Fruit fly (Drosophila melanogaster) whole organism, embryonic: ENCODE measurements around the gene SMC5.

Experiments used
- Bgb ChIP-seq: fragments of 200-800 bp; sonication (Bioruptor generic); IDR thresholded peaks from 2 replicates; pipeline ENCODE4 v1.3.6; 2022; ENCODE audit warnings: missing biosample characterization, missing genetic modification characterization; ENCODE audit not compliant: partially characterized antibody
- CG10431 ChIP-seq: fragments of 200-800 bp; sonication (Bioruptor generic); optimal IDR thresholded peaks from 3 replicates; lab custom pipeline; 2018; ENCODE audit warnings: missing biosample characterization, mild to moderate bottlenecking, missing genetic modification characterization
- CG11456 ChIP-seq: fragments of 200-800 bp; sonication (Bioruptor generic); IDR thresholded peaks from 3 replicates; pipeline ENCODE4 v1.3.6; 2022; ENCODE audit warnings: missing biosample characterization, missing genetic modification characterization
- CG12155 ChIP-seq: fragments of 200-800 bp; sonication (Bioruptor generic); optimal IDR thresholded peaks from 3 replicates; lab custom pipeline; 2016; ENCODE audit warnings: missing biosample characterization, missing genetic modification characterization
- CG12659 ChIP-seq: fragments of 200-800 bp; sonication (Bioruptor generic); optimal IDR thresholded peaks from 3 replicates; lab custom pipeline; 2017; ENCODE audit warnings: mild to moderate bottlenecking, missing biosample characterization, missing genetic modification reagents, missing genetic modification characterization
- CG12942 ChIP-seq: fragments of 200-800 bp; sonication (Bioruptor generic); optimal IDR thresholded peaks from 3 replicates; lab custom pipeline; 2016; ENCODE audit warnings: missing biosample characterization, missing genetic modification characterization
- CG13287 ChIP-seq: fragments of 200-800 bp; sonication (Bioruptor generic); IDR thresholded peaks from 2 replicates; pipeline ENCODE4 v1.3.6; 2022; ENCODE audit warnings: missing biosample characterization, missing genetic modification characterization; ENCODE audit not compliant: partially characterized antibody
- CG14710 ChIP-seq: fragments of 200-800 bp; sonication (Bioruptor generic); optimal IDR thresholded peaks from 3 replicates; lab custom pipeline; 2019; ENCODE audit warnings: missing biosample characterization, mild to moderate bottlenecking, missing genetic modification characterization, moderate library complexity
- CG14965 ChIP-seq: fragments of 200-800 bp; sonication (Bioruptor generic); optimal IDR thresholded peaks from 2 replicates; lab custom pipeline; 2016; ENCODE audit warnings: missing biosample characterization, missing genetic modification characterization, borderline replicate concordance
- CG1529 ChIP-seq: fragments of 200-800 bp; sonication (Bioruptor generic); optimal IDR thresholded peaks from 3 replicates; lab custom pipeline; 2018; ENCODE audit warnings: missing biosample characterization, missing genetic modification characterization
- CG17361 ChIP-seq: fragments of 200-800 bp; sonication (Bioruptor generic); IDR thresholded peaks from 3 replicates; pipeline ENCODE4 v1.3.6; 2022; ENCODE audit warnings: missing biosample characterization, missing genetic modification characterization
- CG1832 ChIP-seq: fragments of 200-800 bp; sonication (Bioruptor generic); optimal IDR thresholded peaks from 2 replicates; lab custom pipeline; 2017; ENCODE audit warnings: missing biosample characterization, mild to moderate bottlenecking, missing genetic modification characterization, inconsistent platforms
- CG2120 ChIP-seq: fragments of 200-800 bp; sonication (Bioruptor generic); optimal IDR thresholded peaks from 3 replicates; lab custom pipeline; 2016; ENCODE audit warnings: missing biosample characterization, missing genetic modification characterization
- CG2875 ChIP-seq: fragments of 200-800 bp; sonication (Bioruptor generic); optimal IDR thresholded peaks from 2 replicates; lab custom pipeline; 2017; ENCODE audit warnings: missing biosample characterization, mild to moderate bottlenecking, missing genetic modification characterization, missing genetic modification reagents
- CG32532 ChIP-seq: fragments of 200-800 bp; sonication (Bioruptor generic); IDR thresholded peaks from 2 replicates; pipeline ENCODE4 v1.3.6; 2022; ENCODE audit warnings: missing biosample characterization, missing genetic modification characterization
- CG33213 ChIP-seq: fragments of 200-800 bp; sonication (Bioruptor generic); optimal IDR thresholded peaks from 3 replicates; lab custom pipeline; 2016; ENCODE audit warnings: missing biosample characterization, missing genetic modification characterization
- CG34224 ChIP-seq: fragments of 200-800 bp; sonication (Bioruptor generic); IDR thresholded peaks from 3 replicates; pipeline ENCODE4 v1.3.6; 2022; ENCODE audit warnings: missing biosample characterization, missing genetic modification characterization; ENCODE audit not compliant: partially characterized antibody
- CG3726 ChIP-seq: fragments of 200-800 bp; sonication (Bioruptor generic); IDR thresholded peaks from 3 replicates; pipeline ENCODE4, ENCODE4 v1.3.6; 2022; ENCODE audit warnings: missing biosample characterization, missing genetic modification characterization
- CG42726 ChIP-seq: fragments of 200-800 bp; sonication (Bioruptor generic); IDR thresholded peaks from 2 replicates; pipeline ENCODE4 v1.3.6; 2022; ENCODE audit warnings: missing biosample characterization, missing genetic modification characterization; ENCODE audit not compliant: partially characterized antibody
- CG4617 ChIP-seq: fragments of 200-800 bp; sonication (Bioruptor generic); optimal IDR thresholded peaks from 3 replicates; lab custom pipeline; 2016; ENCODE audit warnings: missing biosample characterization, missing genetic modification characterization, borderline replicate concordance
- CG5245 ChIP-seq: fragments of 200-800 bp; sonication (Bioruptor generic); optimal IDR thresholded peaks from 3 replicates; lab custom pipeline; 2016; ENCODE audit warnings: missing biosample characterization, missing genetic modification characterization
- CG5953 ChIP-seq: fragments of 200-800 bp; sonication (Bioruptor generic); IDR thresholded peaks from 2 replicates; pipeline ENCODE4 v1.3.6; 2022; ENCODE audit warnings: missing biosample characterization, missing genetic modification characterization
- CG7745 ChIP-seq: fragments of 200-800 bp; sonication (Bioruptor generic); optimal IDR thresholded peaks from 2 replicates; lab custom pipeline; 2018; ENCODE audit warnings: missing biosample characterization, mild to moderate bottlenecking, missing genetic modification characterization, moderate library complexity
- CG7928 ChIP-seq: fragments of 200-800 bp; sonication (Bioruptor generic); optimal IDR thresholded peaks from 2 replicates; lab custom pipeline; 2017; ENCODE audit warnings: missing biosample characterization, mild to moderate bottlenecking, missing genetic modification characterization
- CG8089 ChIP-seq: fragments of 200-800 bp; sonication (Bioruptor generic); optimal IDR thresholded peaks from 3 replicates; lab custom pipeline; 2016; ENCODE audit warnings: missing biosample characterization, missing genetic modification characterization
- CG8478 ChIP-seq: fragments of >200 bp; optimal IDR thresholded peaks from 2 replicates; lab custom pipeline; 2018
- CG9215 ChIP-seq: fragments of 200-800 bp; sonication (Bioruptor generic); IDR thresholded peaks from 2 replicates; pipeline ENCODE4 v1.3.6; 2022; ENCODE audit warnings: missing biosample characterization, missing genetic modification characterization
- Dbx ChIP-seq: fragments of 200-800 bp; sonication (Bioruptor generic); IDR thresholded peaks from 3 replicates; pipeline ENCODE4 v1.3.6; 2022; ENCODE audit warnings: missing biosample characterization, missing genetic modification characterization
- E2f1 ChIP-seq: fragments of 200-800 bp; sonication (Bioruptor generic); IDR thresholded peaks from 2 replicates; pipeline ENCODE4 v1.3.6; 2022; ENCODE audit warnings: missing biosample characterization, missing genetic modification characterization
- H2.0 ChIP-seq: fragments of 200-800 bp; sonication (Bioruptor generic); IDR thresholded peaks from 2 replicates; pipeline ENCODE4 v1.3.6; 2022; ENCODE audit warnings: missing biosample characterization, missing genetic modification characterization
- Jarid2 ChIP-seq: fragments of 200-800 bp; sonication (Bioruptor generic); optimal IDR thresholded peaks from 3 replicates; lab custom pipeline; 2017; ENCODE audit warnings: mild to moderate bottlenecking, missing biosample characterization, missing genetic modification reagents, missing genetic modification characterization
- PHDP ChIP-seq: fragments of 200-800 bp; sonication (Bioruptor generic); optimal IDR thresholded peaks from 3 replicates; lab custom pipeline; 2018; ENCODE audit warnings: missing biosample characterization, mild to moderate bottlenecking, missing genetic modification characterization, moderate library complexity
- Poxn ChIP-seq: fragments of 200-800 bp; sonication (Bioruptor generic); IDR thresholded peaks from 2 replicates; pipeline ENCODE4 v1.3.6; 2022; ENCODE audit warnings: missing biosample characterization, missing genetic modification characterization
- Sox102F ChIP-seq: fragments of 200-800 bp; sonication (Bioruptor generic); optimal IDR thresholded peaks from 2 replicates; lab custom pipeline; 2018; ENCODE audit warnings: missing biosample characterization, mild to moderate bottlenecking, missing genetic modification characterization, moderate library complexity
- Sry-δ ChIP-seq: fragments of 200-800 bp; sonication (Bioruptor generic); optimal IDR thresholded peaks from 2 replicates; lab custom pipeline; 2016; ENCODE audit warnings: missing biosample characterization, missing genetic modification characterization
- bigmax ChIP-seq: fragments of 200-800 bp; sonication (Bioruptor generic); optimal IDR thresholded peaks from 2 replicates; lab custom pipeline; 2018; ENCODE audit warnings: missing biosample characterization, mild to moderate bottlenecking, missing genetic modification characterization
- chm ChIP-seq: fragments of 200-800 bp; sonication (Bioruptor generic); IDR thresholded peaks from 2 replicates; pipeline ENCODE4 v1.3.6; 2022; ENCODE audit warnings: missing biosample characterization, missing genetic modification characterization
- chn ChIP-seq: fragments of 200-800 bp; sonication (Bioruptor generic); optimal IDR thresholded peaks from 2 replicates; lab custom pipeline; 2016; ENCODE audit warnings: missing biosample characterization, missing genetic modification characterization
- corto ChIP-seq: fragments of 200-800 bp; sonication (Bioruptor generic); optimal IDR thresholded peaks from 2 replicates; lab custom pipeline; 2016; ENCODE audit warnings: missing biosample characterization, mild to moderate bottlenecking, missing genetic modification characterization, moderate library complexity
- dmrt11E ChIP-seq: fragments of 200-800 bp; sonication (Bioruptor generic); optimal IDR thresholded peaks from 3 replicates; lab custom pipeline; 2018; ENCODE audit warnings: missing biosample characterization, mild to moderate bottlenecking, missing genetic modification characterization, moderate library complexity
- gfzf ChIP-seq: fragments of 200-800 bp; sonication (Bioruptor generic); optimal IDR thresholded peaks from 2 replicates; lab custom pipeline; 2016; ENCODE audit warnings: missing biosample characterization, mild to moderate bottlenecking, missing genetic modification characterization, moderate library complexity
- nmo ChIP-seq: fragments of 200-800 bp; sonication (Bioruptor generic); optimal IDR thresholded peaks from 2 replicates; lab custom pipeline; 2018; ENCODE audit warnings: missing biosample characterization, mild to moderate bottlenecking, missing genetic modification characterization, moderate library complexity
- pan ChIP-seq, 4 experiments: fragments of >200 bp in 3 of 4; fragments of 200-800 bp in 1 of 4; sonication (Bioruptor generic) in 1 of 4; optimal IDR thresholded peaks in 3 of 4; IDR thresholded peaks in 1 of 4; 2 replicates each; pipeline versions ENCODE4 v1.3.6 to Lab custom; 2017 to 2022; ENCODE audit warnings: missing biosample characterization in 2 of 4, missing genetic modification characterization in 2 of 4, mixed read lengths in 1 of 4
- pho ChIP-seq: fragments of 200-800 bp; sonication (Bioruptor generic); optimal IDR thresholded peaks from 2 replicates; lab custom pipeline; 2016; ENCODE audit warnings: missing biosample characterization, missing genetic modification characterization
- pzg ChIP-seq: fragments of 200-800 bp; sonication (Bioruptor generic); optimal IDR thresholded peaks from 3 replicates; lab custom pipeline; 2018; ENCODE audit warnings: missing biosample characterization, mild to moderate bottlenecking, missing genetic modification characterization, moderate library complexity
- schlank ChIP-seq: fragments of 200-800 bp; sonication (Bioruptor generic); optimal IDR thresholded peaks from 2 replicates; lab custom pipeline; 2018; ENCODE audit warnings: missing biosample characterization, mild to moderate bottlenecking, missing genetic modification characterization
- tin ChIP-seq: fragments of 200-800 bp; sonication (Bioruptor generic); optimal IDR thresholded peaks from 3 replicates; lab custom pipeline; 2016; ENCODE audit warnings: missing biosample characterization, missing genetic modification characterization
- tll ChIP-seq, 2 experiments: fragments of 200-800 bp in 1 of 2; fragments of >200 bp in 1 of 2; sonication (Bioruptor generic) in 1 of 2; optimal IDR thresholded peaks; 2 replicates each; lab custom pipeline; 2017 to 2019; ENCODE audit warnings: missing biosample characterization in 2 of 2, missing genetic modification characterization in 2 of 2, mild to moderate bottlenecking in 1 of 2, moderate library complexity in 1 of 2
- usp ChIP-seq: fragments of >200 bp; optimal IDR thresholded peaks from 2 replicates; lab custom pipeline; 2017; ENCODE audit warnings: missing biosample characterization, missing genetic modification characterization
- z ChIP-seq: fragments of 200-800 bp; sonication (Bioruptor generic); IDR thresholded peaks from 3 replicates; pipeline ENCODE4 v1.3.6; 2022; ENCODE audit warnings: missing biosample characterization, missing genetic modification characterization
- zf30C ChIP-seq: fragments of 200-800 bp; sonication (Bioruptor generic); optimal IDR thresholded peaks from 3 replicates; lab custom pipeline; 2018; ENCODE audit warnings: missing biosample characterization, mild to moderate bottlenecking, missing genetic modification characterization

SMC5 gene

dm6 chr3L:21585397-21585796 is 16.4 kb downstream of the SMC5 start (continued):
- TF ChIP-seq tll (GFP tag; optimal IDR thresholded peaks at IDR 0.05; lab: Kevin White, UChicago) (no peak), H2.0 (no peak), CG11456 (GFP tag; lab: Robert Waterston, UW) (no peak), tin (GFP tag; lab: Kevin White, UChicago) (peak; percentile 13), bigmax (GFP tag; lab: Kevin White, UChicago) (no peak), pan (optimal IDR thresholded peaks at IDR 0.05; lab: Kevin White, UChicago) (no peak), pan (GFP tag; optimal IDR thresholded peaks at IDR 0.05 in 1 of 2, IDR thresholded peaks at IDR 0.05 in 1 of 2) (peak in 1 of 2 experiments; percentile 42), CG9215 (no peak), Sox102F (GFP tag; lab: Kevin White, UChicago) (no peak), CG12659 (GFP tag; lab: Kevin White, UChicago) (no peak), Jarid2 (no peak), CG34224 (GFP tag; lab: Robert Waterston, UW) (no peak), Dbx (GFP tag; lab: Robert Waterston, UW) (no peak), Sry-δ (GFP tag; lab: Kevin White, UChicago) (no peak), dmrt11E (tag; lab: Kevin White, UChicago) (peak; percentile 50), chm (no peak; the same call in 1 of the 2 replicates), CG2875 (GFP tag; lab: Kevin White, UChicago) (no peak), Bgb (GFP tag; lab: Robert Waterston, UW) (no peak), CG42726 (GFP tag; lab: Robert Waterston, UW) (no peak), Poxn (GFP tag; lab: Robert Waterston, UW) (no peak), CG3726 (GFP tag; lab: Robert Waterston, UW) (no peak), CG2120 (no peak), chn (GFP tag; lab: Kevin White, UChicago) (peak; percentile 8), usp (GFP tag; lab: Kevin White, UChicago) (no peak), CG32532 (GFP tag; lab: Robert Waterston, UW) (no peak), schlank (tag; lab: Kevin White, UChicago) (no peak), CG5953 (no peak), CG8089 (GFP tag; lab: Kevin White, UChicago) (no peak), E2f1 (GFP tag; lab: Robert Waterston, UW) (no peak), CG10431 (GFP tag; lab: Kevin White, UChicago) (no peak), CG1832 (GFP tag; lab: Kevin White, UChicago) (no peak), nmo (GFP tag; lab: Kevin White, UChicago) (peak; percentile 5), CG7745 (tag; lab: Kevin White, UChicago) (no peak), CG4617 (no peak), gfzf (no peak), CG13287 (GFP tag; lab: Robert Waterston, UW) (no peak), CG8478 (lab: Kevin White, UChicago) (no peak), zf30C (GFP tag; lab: Kevin White, UChicago) (peak; percentile 52), CG7928 (GFP tag; lab: Kevin White, UChicago) (no peak), pho (GFP tag; lab: Kevin White, UChicago) (no peak), CG17361 (peak; percentile 59; the same call in 2 of the 3 replicates), pzg (GFP tag; lab: Kevin White, UChicago) (no peak), CG12942 (GFP tag; lab: Kevin White, UChicago) (no peak), CG1529 (GFP tag; lab: Kevin White, UChicago) (no peak), corto (GFP tag; lab: Kevin White, UChicago) (no peak), CG14710 (tag; lab: Kevin White, UChicago) (peak; percentile 35), CG14965 (GFP tag; lab: Kevin White, UChicago) (no peak), CG5245 (GFP tag; lab: Kevin White, UChicago) (no peak), CG12155 (GFP tag; lab: Kevin White, UChicago) (no peak), CG33213 (GFP tag; lab: Kevin White, UChicago) (peak; percentile 25), z (GFP tag; lab: Robert Waterston, UW) (no peak), PHDP (no peak)
